Worm (Caenorhabditis elegans): ENCODE measurements around the gene vha-1.

DNA sequence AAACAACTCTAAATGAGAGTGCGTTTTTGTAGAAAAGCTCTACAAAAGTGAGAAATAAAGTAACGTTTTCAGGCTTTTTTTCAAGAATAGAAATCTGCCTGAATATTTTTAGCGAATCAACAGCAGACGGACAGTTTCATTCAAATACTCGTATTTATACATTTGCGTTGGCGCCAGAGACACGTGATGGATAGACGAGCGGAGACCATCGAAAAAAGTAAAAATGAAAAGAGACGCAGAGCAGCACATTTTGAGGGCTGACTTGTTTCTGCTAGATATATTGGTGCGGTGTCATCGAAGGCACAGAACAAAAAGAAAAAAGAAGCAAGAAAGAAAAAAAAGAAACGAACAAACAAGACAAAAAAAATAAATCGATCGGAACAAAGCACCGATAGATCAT is 45.0 kb downstream of the vha-1 start:
- TF ChIP-seq flt-1 (GFP tag; IDR thresholded peaks at IDR 0.05): no peak
- no peak for TF ChIP-seq tab-1 (GFP tag; IDR thresholded peaks at IDR 0.05)
- TF ChIP-seq cog-1 (tag; optimal IDR thresholded peaks at IDR 0.05): no peak
- no peak for TF ChIP-seq ztf-29 (GFP tag; IDR thresholded peaks at IDR 0.05)
- TF ChIP-seq med-1 (GFP tag; optimal IDR thresholded peaks at IDR 0.05; ENCODE audit: insufficient read depth): no peak
- TF ChIP-seq T22C8.4 (GFP tag; IDR thresholded peaks at IDR 0.05): no peak
